Worm (Caenorhabditis elegans): Measurements from ENCODE around the gene gbb-1.
A peak's percentile ranks its signal among the peaks of the same experiment; 100 is the strongest.

Gene gbb-1

DNA sequence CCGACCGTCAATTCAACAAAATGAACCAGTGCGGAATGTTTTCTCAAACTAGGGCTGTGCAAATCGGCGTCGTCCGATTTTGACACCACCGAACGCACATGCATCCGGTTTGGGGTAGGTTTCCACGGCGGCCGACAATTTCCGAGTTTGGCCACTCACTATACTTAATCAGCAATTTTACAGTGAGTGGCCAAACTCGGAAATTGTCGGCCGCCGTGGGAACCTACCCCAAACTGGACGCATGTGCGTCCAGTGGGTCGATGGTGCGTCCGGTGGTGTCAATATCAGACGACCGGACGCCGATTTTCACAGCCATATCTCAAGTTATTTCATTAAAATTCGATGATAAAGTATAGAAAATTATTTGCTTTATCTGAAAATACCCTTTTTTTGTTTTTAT lies 32.4 kb downstream of the gbb-1 start:
- TF ChIP-seq unc-39 (tag; optimal IDR thresholded peaks at IDR 0.05) (no peak), peb-1 (tag; optimal IDR thresholded peaks at IDR 0.05) (no peak), lin-39 (tag; optimal IDR thresholded peaks at IDR 0.05) (no peak), nhr-23 (tag; optimal IDR thresholded peaks at IDR 0.05) (no peak), crh-2 (tag; optimal IDR thresholded peaks at IDR 0.05) (no peak)

DNA sequence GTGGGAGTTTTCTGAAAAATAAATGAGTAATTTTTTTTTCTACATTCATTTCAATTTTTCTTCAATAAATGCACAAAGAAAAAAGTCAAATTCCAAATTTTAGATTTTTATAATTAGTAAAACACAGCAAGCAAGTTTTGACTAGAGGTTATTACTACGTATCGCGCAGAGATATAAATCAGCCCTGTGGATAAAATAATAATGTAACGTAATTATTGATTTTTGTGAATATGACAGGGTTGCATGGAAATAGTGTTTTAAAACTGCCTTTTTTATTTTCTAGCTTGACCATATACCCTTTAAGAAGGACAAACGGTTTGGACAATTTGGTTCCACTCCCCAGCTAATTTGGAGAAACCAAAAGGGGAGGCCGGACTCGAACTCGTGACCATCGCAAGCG lies 38.6 kb downstream of the gbb-1 start:
- TF ChIP-seq nhr-77 (tag; optimal IDR thresholded peaks at IDR 0.05) (no peak), aly-2 (tag; optimal IDR thresholded peaks at IDR 0.05) (no peak), crh-2 (tag; optimal IDR thresholded peaks at IDR 0.05) (no peak), nhr-25 (tag; optimal IDR thresholded peaks at IDR 0.05) (no peak), unc-62 (GFP tag; optimal IDR thresholded peaks at IDR 0.05) (no peak), peb-1 (tag; optimal IDR thresholded peaks at IDR 0.05) (no peak), elt-3 (tag; optimal IDR thresholded peaks at IDR 0.05) (no peak), zag-1 (tag; optimal IDR thresholded peaks at IDR 0.05) (no peak), sma-3 (GFP tag; optimal IDR thresholded peaks at IDR 0.05) (no peak), nhr-21 (tag; optimal IDR thresholded peaks at IDR 0.05) (no peak)

DNA sequence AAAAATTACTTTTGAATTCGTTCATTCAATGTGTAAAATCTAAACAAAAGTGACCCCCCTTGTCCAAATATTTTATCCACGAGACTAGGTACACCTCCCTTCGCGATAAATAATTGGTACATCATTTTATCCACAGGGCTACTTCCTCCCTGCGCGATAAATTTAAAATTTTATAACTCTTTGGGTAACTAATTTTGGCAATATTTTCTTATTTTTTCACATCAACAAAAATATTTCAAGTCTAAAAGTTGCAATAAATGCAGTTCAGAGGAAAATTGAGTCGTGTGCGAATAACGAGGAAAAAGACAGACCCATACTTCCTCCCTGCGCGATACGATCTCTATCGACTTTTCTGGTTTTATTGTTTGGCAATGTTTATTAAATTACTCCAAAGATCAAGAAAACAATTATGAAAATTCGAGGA lies 39.3 kb downstream of the gbb-1 start:
- TF ChIP-seq fos-1 (tag; optimal IDR thresholded peaks at IDR 0.05) = peak; percentile 99
- TF ChIP-seq unc-39 (tag; optimal IDR thresholded peaks at IDR 0.05) = peak; percentile 91
- peak; percentile 89 to 96 for TF ChIP-seq mdl-1 (tag; optimal IDR thresholded peaks at IDR 0.05)
- peak; percentile 88 for TF ChIP-seq ceh-16 (tag; optimal IDR thresholded peaks at IDR 0.05)
- peak; percentile 85 for TF ChIP-seq dmd-4 (tag; optimal IDR thresholded peaks at IDR 0.05)
- peak; percentile 82 for TF ChIP-seq ztf-11 (tag; optimal IDR thresholded peaks at IDR 0.05)
- peak; percentile 98 for TF ChIP-seq nhr-237 (tag; optimal IDR thresholded peaks at IDR 0.05)
- peak; percentile 85 for TF ChIP-seq R02D3.7 (tag; optimal IDR thresholded peaks at IDR 0.05)
- peak; percentile 100 for TF ChIP-seq nhr-21 (tag; optimal IDR thresholded peaks at IDR 0.05)
- TF ChIP-seq ZK546.5 (tag; optimal IDR thresholded peaks at IDR 0.05) = peak; percentile 81
- TF ChIP-seq skn-1 (tag; optimal IDR thresholded peaks at IDR 0.05) = peak; percentile 96
- TF ChIP-seq Y55F3AM.14 (GFP tag; optimal IDR thresholded peaks at IDR 0.05) = peak; percentile 95
- peak; percentile 55 for TF ChIP-seq elt-3 (tag; optimal IDR thresholded peaks at IDR 0.05)
- TF ChIP-seq nhr-23 (tag; optimal IDR thresholded peaks at IDR 0.05) = no peak
- TF ChIP-seq elt-1 (tag; optimal IDR thresholded peaks at IDR 0.05) = no peak
- peak; percentile 95 for TF ChIP-seq ztf-4 (tag; optimal IDR thresholded peaks at IDR 0.05)
- TF ChIP-seq peb-1 (tag; optimal IDR thresholded peaks at IDR 0.05) = peak; percentile 79
- TF ChIP-seq lin-11 (tag; optimal IDR thresholded peaks at IDR 0.05) = peak; percentile 76
- peak; percentile 99 for TF ChIP-seq lin-13 (GFP tag; optimal IDR thresholded peaks at IDR 0.05)
- peak; percentile 75 for TF ChIP-seq blmp-1 (tag; optimal IDR thresholded peaks at IDR 0.05; ENCODE audit: insufficient read depth)
- TF ChIP-seq nhr-6 (tag; optimal IDR thresholded peaks at IDR 0.05) = peak; percentile 99
- TF ChIP-seq nhr-129 (tag; optimal IDR thresholded peaks at IDR 0.05) = peak; percentile 99
- peak; percentile 98 for TF ChIP-seq nhr-10 (tag; optimal IDR thresholded peaks at IDR 0.05)
- TF ChIP-seq mab-5 (tag; optimal IDR thresholded peaks at IDR 0.05) = peak; percentile 98
- no peak for TF ChIP-seq ztf-1 (GFP tag; conservative IDR thresholded peaks at IDR 0.05)
- TF ChIP-seq nhr-25 (tag; optimal IDR thresholded peaks at IDR 0.05) = peak; percentile 99
- TF ChIP-seq F13H6.1 (tag; optimal IDR thresholded peaks at IDR 0.05) = peak; percentile 99
- peak; percentile 100 for TF ChIP-seq crh-2 (tag; optimal IDR thresholded peaks at IDR 0.05)
- TF ChIP-seq unc-55 (GFP tag; optimal IDR thresholded peaks at IDR 0.05) = peak; percentile 100
- peak; percentile 97 for TF ChIP-seq egl-27 (tag; optimal IDR thresholded peaks at IDR 0.05)
- TF ChIP-seq nhr-77 (tag; optimal IDR thresholded peaks at IDR 0.05) = peak; percentile 98
- peak; percentile 98 for TF ChIP-seq sem-4 (tag; optimal IDR thresholded peaks at IDR 0.05)
- TF ChIP-seq C34F6.9 (tag; optimal IDR thresholded peaks at IDR 0.05) = peak; percentile 99
- peak; percentile 93 for TF ChIP-seq gmeb-1 (tag; optimal IDR thresholded peaks at IDR 0.05)
- peak; percentile 96 to 98 for TF ChIP-seq lsy-2 (tag; optimal IDR thresholded peaks at IDR 0.05)
- TF ChIP-seq snpc-4 (tag; optimal IDR thresholded peaks at IDR 0.05) = peak; percentile 91
- peak; percentile 89 for TF ChIP-seq nhr-11 (tag; optimal IDR thresholded peaks at IDR 0.05)
- TF ChIP-seq ama-1 (optimal IDR thresholded peaks at IDR 0.05) = no peak
- peak; percentile 96 for TF ChIP-seq lin-39 (tag; optimal IDR thresholded peaks at IDR 0.05)
- TF ChIP-seq ceh-82 (tag; optimal IDR thresholded peaks at IDR 0.05) = peak; percentile 95
- TF ChIP-seq mbf-1 (tag; optimal IDR thresholded peaks at IDR 0.05) = peak; percentile 84
- peak; percentile 65 for TF ChIP-seq aly-2 (tag; optimal IDR thresholded peaks at IDR 0.05)
- TF ChIP-seq alr-1 (tag; optimal IDR thresholded peaks at IDR 0.05) = peak; percentile 77
- TF ChIP-seq sma-3 (GFP tag; optimal IDR thresholded peaks at IDR 0.05) = peak; percentile 98
- TF ChIP-seq zag-1 (tag; optimal IDR thresholded peaks at IDR 0.05) = peak; percentile 99
- peak; percentile 90 for TF ChIP-seq unc-62 (GFP tag; optimal IDR thresholded peaks at IDR 0.05)
- peak; percentile 98 for TF ChIP-seq sma-9 (GFP tag; optimal IDR thresholded peaks at IDR 0.05)
- peak; percentile 9 for TF ChIP-seq sma-9 (tag; optimal IDR thresholded peaks at IDR 0.05)
- TF ChIP-seq nhr-12 (tag; optimal IDR thresholded peaks at IDR 0.05) = peak; percentile 68

All from whole organism, L2 larva.